Fruit fly (Drosophila melanogaster) whole organism: ENCODE data around the gene CG6282.

ENCODE experiments used
- CG8478 ChIP-seq: fragments of >200 bp; optimal IDR thresholded peaks from 2 replicates; lab custom pipeline; 2018; ENCODE audit warnings: inconsistent platforms
- Dll ChIP-seq: fragments of >200 bp; optimal IDR thresholded peaks from 2 replicates; lab custom pipeline; 2017
- EcR ChIP-seq, 2 experiments: fragments of >200 bp; optimal IDR thresholded peaks; 2 replicates each; lab custom pipeline; 2017; ENCODE audit warnings: missing biosample characterization in 2 of 2, missing genetic modification characterization in 2 of 2, missing genetic modification reagents in 2 of 2
- pan ChIP-seq: fragments of >200 bp; optimal IDR thresholded peaks from 2 replicates; lab custom pipeline; 2017
- psq ChIP-seq: fragments of >200 bp; optimal IDR thresholded peaks from 2 replicates; lab custom pipeline; 2017
- usp ChIP-seq: fragments of >200 bp; optimal IDR thresholded peaks from 2 replicates; lab custom pipeline; 2017; ENCODE audit warnings: missing biosample characterization, missing genetic modification characterization, mixed read lengths

The CG6282 gene

dm6 chr3L:8633614-8634325 is 29.3 kb downstream of the CG6282 start, which contains the start of gene Cdc6:
TSS of gene Cdc6 (minus strand) at chr3L:8634069.
- TF ChIP-seq pan (lab: Kevin White, UChicago) (no peak), CG8478 (lab: Kevin White, UChicago) (no peak), psq (lab: Kevin White, UChicago) (no peak), Dll (lab: Kevin White, UChicago) (no peak), usp (GFP tag; lab: Kevin White, UChicago) (no peak), EcR (GFP tag; optimal IDR thresholded peaks at IDR 0.05; lab: Kevin White, UChicago) (no peak)

- TF ChIP-seq psq (lab: Kevin White, UChicago): no peak
- TF ChIP-seq usp (GFP tag; lab: Kevin White, UChicago): no peak
- TF ChIP-seq CG8478 (lab: Kevin White, UChicago): no peak
- no peak for TF ChIP-seq EcR (GFP tag; optimal IDR thresholded peaks at IDR 0.05; lab: Kevin White, UChicago)
- no peak for TF ChIP-seq pan (lab: Kevin White, UChicago)
- no peak for TF ChIP-seq Dll (lab: Kevin White, UChicago)
Measured at dm6 chr3L:8640139-8640538, 35.7 kb downstream of the CG6282 start, which contains the start of gene Cpr66D. TSS of gene Cpr66D (plus strand) at chr3L:8640439.

dm6 chr3L:8641049-8641448 is 36.6 kb downstream of the CG6282 start:
- TF ChIP-seq Dll (lab: Kevin White, UChicago) (no peak), psq (lab: Kevin White, UChicago) (no peak), EcR (GFP tag; optimal IDR thresholded peaks at IDR 0.05; lab: Kevin White, UChicago) (no peak), CG8478 (lab: Kevin White, UChicago) (no peak), usp (GFP tag; lab: Kevin White, UChicago) (no peak), pan (lab: Kevin White, UChicago) (no peak)

- TF ChIP-seq CG8478 (lab: Kevin White, UChicago) (no peak), pan (lab: Kevin White, UChicago) (no peak), psq (lab: Kevin White, UChicago) (no peak), EcR (GFP tag; optimal IDR thresholded peaks at IDR 0.05; lab: Kevin White, UChicago) (no peak), usp (GFP tag; lab: Kevin White, UChicago) (no peak), Dll (lab: Kevin White, UChicago) (no peak)
Measured at dm6 chr3L:8643810-8644552, 39.5 kb downstream of the CG6282 start.

dm6 chr3L:8646821-8647220 is 42.4 kb downstream of the CG6282 start, which contains the start of the genes CG13305 and Pex7:
TSS of gene CG13305 (minus strand) at chr3L:8646822.
TSS of gene Pex7 (plus strand) at chr3L:8647145.
- TF ChIP-seq CG8478 (lab: Kevin White, UChicago): no peak

- TF ChIP-seq EcR (GFP tag; optimal IDR thresholded peaks at IDR 0.05; lab: Kevin White, UChicago): no peak
Measured at dm6 chr3L:8648836-8649235, 44.4 kb downstream of the CG6282 start, which contains the start of gene Arr2. TSS of gene Arr2 (minus strand) at chr3L:8648936.

dm6 chr3L:8651876-8652571 is 47.6 kb downstream of the CG6282 start:
- TF ChIP-seq psq (lab: Kevin White, UChicago): no peak
- no peak for TF ChIP-seq usp (GFP tag; lab: Kevin White, UChicago)
- no peak for TF ChIP-seq Dll (lab: Kevin White, UChicago)
- no peak for TF ChIP-seq EcR (GFP tag; optimal IDR thresholded peaks at IDR 0.05; lab: Kevin White, UChicago)
- TF ChIP-seq CG8478 (lab: Kevin White, UChicago): no peak
- TF ChIP-seq pan (lab: Kevin White, UChicago): no peak

dm6 chr3L:8652572-8652977 is 48.1 kb downstream of the CG6282 start:
- TF ChIP-seq Dll (lab: Kevin White, UChicago) (peak; percentile 11), CG8478 (lab: Kevin White, UChicago) (no peak)

dm6 chr3L:8653572-8653971 is 49.1 kb downstream of the CG6282 start:
- TF ChIP-seq Dll (lab: Kevin White, UChicago): no peak
- no peak for TF ChIP-seq EcR (GFP tag; optimal IDR thresholded peaks at IDR 0.05; lab: Kevin White, UChicago)
- TF ChIP-seq CG8478 (lab: Kevin White, UChicago): no peak
- no peak for TF ChIP-seq usp (GFP tag; lab: Kevin White, UChicago)
- no peak for TF ChIP-seq psq (lab: Kevin White, UChicago)
- TF ChIP-seq pan (lab: Kevin White, UChicago): no peak

dm6 chr3L:8655217-8655896 is 50.9 kb downstream of the CG6282 start:
- no peak for TF ChIP-seq pan (lab: Kevin White, UChicago)
- no peak for TF ChIP-seq usp (GFP tag; lab: Kevin White, UChicago)
- TF ChIP-seq Dll (lab: Kevin White, UChicago): no peak
- TF ChIP-seq psq (lab: Kevin White, UChicago): no peak
- no peak for TF ChIP-seq CG8478 (lab: Kevin White, UChicago)
- TF ChIP-seq EcR (GFP tag; optimal IDR thresholded peaks at IDR 0.05; lab: Kevin White, UChicago): no peak
